Worm (Caenorhabditis elegans) whole organism, L3 larva: ENCODE results near the gene fbxb-48.
"Not testable (repeated sequence)": the region's sequence is repeated elsewhere in the genome, so short reads cannot be mapped to it uniquely, and the experiment has no call there.

Experiments
- ama-1 ChIP-seq: fragments of 150-350 bp; optimal IDR thresholded peaks from 2 replicates; lab custom pipeline; 2018
- ceh-16 ChIP-seq: sonication (generic microtip); optimal IDR thresholded peaks from 2 replicates; lab custom pipeline; 2017; ENCODE audit warnings: missing biosample characterization, missing genetic modification characterization
- ceh-82 ChIP-seq: fragments of 150-350 bp; optimal IDR thresholded peaks from 2 replicates; lab custom pipeline; 2014; ENCODE audit warnings: missing biosample characterization, missing genetic modification characterization
- elt-3 ChIP-seq, 3 experiments: fragments of 150-350 bp in 1 of 3; sonication (generic microtip) in 2 of 3; optimal IDR thresholded peaks; 2 replicates in 2 of 3; 4 replicates in 1 of 3; lab custom pipeline; 2014 to 2017; ENCODE audit warnings: missing biosample characterization in 3 of 3, missing genetic modification characterization in 3 of 3
- jun-1 ChIP-seq: fragments of 150-350 bp; optimal IDR thresholded peaks from 2 replicates; lab custom pipeline; 2014; ENCODE audit warnings: missing biosample characterization, missing genetic modification reagents, missing genetic modification characterization
- nhr-12 ChIP-seq: fragments of 150-350 bp; optimal IDR thresholded peaks from 2 replicates; lab custom pipeline; 2014; ENCODE audit warnings: missing biosample characterization, missing genetic modification characterization
- nhr-237 ChIP-seq: fragments of 150-350 bp; optimal IDR thresholded peaks from 2 replicates; lab custom pipeline; 2014; ENCODE audit warnings: missing biosample characterization, missing genetic modification characterization
- nhr-77 ChIP-seq: fragments of 150-350 bp; optimal IDR thresholded peaks from 2 replicates; lab custom pipeline; 2014; ENCODE audit warnings: missing biosample characterization, missing genetic modification characterization
- pha-4 ChIP-seq: fragments of 150-350 bp; optimal IDR thresholded peaks from 2 replicates; lab custom pipeline; 2014; ENCODE audit warnings: missing biosample characterization, missing genetic modification reagents, missing genetic modification characterization
- snpc-4 ChIP-seq: fragments of 150-350 bp; optimal IDR thresholded peaks from 2 replicates; lab custom pipeline; 2014; ENCODE audit warnings: missing biosample characterization, missing genetic modification characterization
- ztf-11 ChIP-seq: fragments of 150-350 bp; optimal IDR thresholded peaks from 2 replicates; lab custom pipeline; 2014; ENCODE audit warnings: missing biosample characterization, missing genetic modification characterization

ce11 chrII:1767458-1767857 is 48.4 kb upstream of the fbxb-48 start:
- TF ChIP-seq snpc-4 (tag; lab: Kevin White, UChicago); nhr-237; ama-1 (lab: Kevin White, UChicago); nhr-77 (tag; lab: Kevin White, UChicago); pha-4; elt-3 (tag; optimal IDR thresholded peaks at IDR 0.05; lab: Kevin White, UChicago); ztf-11 (tag; lab: Kevin White, UChicago); ceh-82 (tag; lab: Kevin White, UChicago); ceh-16 (tag; lab: Kevin White, UChicago); jun-1 (tag; lab: Kevin White, UChicago); nhr-12: not testable (repeated sequence)
